Fruit fly (Drosophila melanogaster): ENCODE measurements around the gene CG7573.

Gene CG7573

dm6 chr3L:11329014-11329469, 17.5 kb downstream of the CG7573 start (continued):
- TF ChIP-seq vvl (GFP tag; IDR thresholded peaks at IDR 0.05) (peak; percentile 70), Six4 (GFP tag; optimal IDR thresholded peaks at IDR 0.05) (no peak), odd (GFP tag; optimal IDR thresholded peaks at IDR 0.05) (peak; percentile 1), CG3995 (GFP tag; optimal IDR thresholded peaks at IDR 0.05) (no peak), C15 (GFP tag; IDR thresholded peaks at IDR 0.05) (no peak), Xbp1 (GFP tag; optimal IDR thresholded peaks at IDR 0.05) (peak; percentile 46), crol (GFP tag; IDR thresholded peaks at IDR 0.05) (no peak), CG18764 (GFP tag; optimal IDR thresholded peaks at IDR 0.05) (no peak), H15 (GFP tag; IDR thresholded peaks at IDR 0.05) (peak; percentile 57; the same call in 2 of the 3 replicates), eve (GFP tag; optimal IDR thresholded peaks at IDR 0.05) (peak in 1 of 2 experiments; percentile 63), Drgx (GFP tag; IDR thresholded peaks at IDR 0.05) (peak; percentile 66), NfI (GFP tag; optimal IDR thresholded peaks at IDR 0.05) (peak; percentile 2), gem (tag; optimal IDR thresholded peaks at IDR 0.05) (peak; percentile 88), cato (GFP tag; optimal IDR thresholded peaks at IDR 0.05; ENCODE audit: borderline replicate concordance) (peak; percentile 14), Aef1 (GFP tag; IDR thresholded peaks at IDR 0.05) (peak; percentile 44; the same call in 2 of the 3 replicates), CG2712 (tag; optimal IDR thresholded peaks at IDR 0.05) (peak; percentile 69), grau (tag; optimal IDR thresholded peaks at IDR 0.05) (peak; percentile 66), br (optimal IDR thresholded peaks at IDR 0.05) (no peak), nerfin-2 (GFP tag; IDR thresholded peaks at IDR 0.05; ENCODE audit: partially characterized antibody) (no peak), unpg (GFP tag; optimal IDR thresholded peaks at IDR 0.05) (peak; percentile 62), unc-4 (GFP tag; IDR thresholded peaks at IDR 0.05; ENCODE audit: partially characterized antibody) (no peak), Mes4 (GFP tag; optimal IDR thresholded peaks at IDR 0.05) (no peak), Bgb (GFP tag; IDR thresholded peaks at IDR 0.05; ENCODE audit: partially characterized antibody) (no peak), Usf (GFP tag; optimal IDR thresholded peaks at IDR 0.05) (peak; percentile 17), p53 (GFP tag; optimal IDR thresholded peaks at IDR 0.05) (no peak), Optix (GFP tag; IDR thresholded peaks at IDR 0.05) (no peak), da (GFP tag; optimal IDR thresholded peaks at IDR 0.05) (no peak), luna (GFP tag; optimal IDR thresholded peaks at IDR 0.05) (no peak), CG15269 (tag; optimal IDR thresholded peaks at IDR 0.05) (peak; percentile 52), Taf1 (GFP tag; IDR thresholded peaks at IDR 0.05) (no peak), Ssrp (tag; optimal IDR thresholded peaks at IDR 0.05) (peak; percentile 65), lbe (GFP tag; optimal IDR thresholded peaks at IDR 0.05) (peak; percentile 48), tgo (GFP tag; IDR thresholded peaks at IDR 0.05) (peak; percentile 72; the same call in 2 of the 3 replicates), sens (GFP tag) (peak; percentile 83), Oli (tag; optimal IDR thresholded peaks at IDR 0.05) (peak; percentile 75), CkIIα-i1 (GFP tag; IDR thresholded peaks at IDR 0.05) (no peak), ftz-f1 (GFP tag; optimal IDR thresholded peaks at IDR 0.05) (no peak), Trl (optimal IDR thresholded peaks at IDR 0.05) (no peak), Trl (GFP tag; optimal IDR thresholded peaks at IDR 0.05) (no peak), CG2875 (GFP tag; optimal IDR thresholded peaks at IDR 0.05) (no peak), dmrt11E (tag; optimal IDR thresholded peaks at IDR 0.05) (peak; percentile 79), PHDP (tag; optimal IDR thresholded peaks at IDR 0.05) (peak; percentile 59), tio (GFP tag; optimal IDR thresholded peaks at IDR 0.05) (no peak), mirr (GFP tag; optimal IDR thresholded peaks at IDR 0.05) (no peak), NC2β (GFP tag; optimal IDR thresholded peaks at IDR 0.05) (no peak), corto (GFP tag; optimal IDR thresholded peaks at IDR 0.05) (peak; percentile 28), CG15696 (tag; optimal IDR thresholded peaks at IDR 0.05) (peak; percentile 10), CG1602 (GFP tag; optimal IDR thresholded peaks at IDR 0.05) (peak; percentile 8), Nf-YA (GFP tag; IDR thresholded peaks at IDR 0.05) (peak; percentile 54; the same call in 1 of the 2 replicates), Max (GFP tag; optimal IDR thresholded peaks at IDR 0.05) (peak; percentile 39), CG17385 (GFP tag; optimal IDR thresholded peaks at IDR 0.05) (peak; percentile 53), CG6254 (GFP tag; optimal IDR thresholded peaks at IDR 0.05) (no peak)

Measured in whole organism, embryonic.